Fruit fly (Drosophila melanogaster): ENCODE measurements around the gene Ubc4.

Gene Ubc4

DNA sequence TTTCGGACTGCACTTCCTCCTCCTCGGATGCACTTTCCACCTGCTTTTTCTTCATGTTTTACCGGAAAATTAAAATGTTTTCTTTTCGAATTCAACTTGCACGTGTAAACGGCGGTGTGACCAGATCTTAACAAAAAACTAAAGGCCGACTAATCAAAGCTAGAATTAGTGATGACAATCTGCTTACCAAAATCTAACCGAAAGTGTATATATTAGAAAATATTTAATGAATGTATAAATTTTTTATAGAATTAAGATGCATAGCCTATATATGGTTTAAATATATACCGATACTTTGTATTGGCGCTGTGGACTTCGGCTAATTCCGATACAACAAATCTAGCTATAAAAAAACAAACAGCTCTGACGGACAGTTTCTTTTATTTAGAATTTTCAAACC, 20.8 kb downstream of the Ubc4 start, which contains the start of the genes CG18178 and CG14174 (continued):
- no peak for TF ChIP-seq CG6808 (GFP tag; optimal IDR thresholded peaks at IDR 0.05)
- TF ChIP-seq CG11294 (GFP tag; IDR thresholded peaks at IDR 0.05): peak; percentile 36; the same call in 1 of the 2 replicates
- no peak for TF ChIP-seq achi (GFP tag; optimal IDR thresholded peaks at IDR 0.05)
- no peak for TF ChIP-seq Met (GFP tag; optimal IDR thresholded peaks at IDR 0.05)
- no peak for TF ChIP-seq fkh (GFP tag; optimal IDR thresholded peaks at IDR 0.05)
- no peak for TF ChIP-seq dac (GFP tag; optimal IDR thresholded peaks at IDR 0.05)
- no peak for TF ChIP-seq topi (GFP tag; optimal IDR thresholded peaks at IDR 0.05)
- no peak for TF ChIP-seq spab (GFP tag; optimal IDR thresholded peaks at IDR 0.05)
- TF ChIP-seq Sox14 (GFP tag; optimal IDR thresholded peaks at IDR 0.05): peak; percentile 51
- TF ChIP-seq ss (GFP tag; optimal IDR thresholded peaks at IDR 0.05): no peak
- peak; percentile 78 for TF ChIP-seq CG3032 (tag; optimal IDR thresholded peaks at IDR 0.05)
- TF ChIP-seq acj6 (GFP tag; optimal IDR thresholded peaks at IDR 0.05): peak; percentile 55
- TF ChIP-seq fd59A (GFP tag; optimal IDR thresholded peaks at IDR 0.05): no peak
- TF ChIP-seq CG3919 (GFP tag; optimal IDR thresholded peaks at IDR 0.05): no peak
- no peak for TF ChIP-seq OdsH (GFP tag; optimal IDR thresholded peaks at IDR 0.05)
- TF ChIP-seq Hr38 (GFP tag; optimal IDR thresholded peaks at IDR 0.05): no peak
- peak; percentile 69 for TF ChIP-seq Ets96B (tag; optimal IDR thresholded peaks at IDR 0.05)
- no peak for TF ChIP-seq pdm3 (GFP tag; optimal IDR thresholded peaks at IDR 0.05)
- peak; percentile 37 for TF ChIP-seq Hr39 (GFP tag; optimal IDR thresholded peaks at IDR 0.05)

DNA sequence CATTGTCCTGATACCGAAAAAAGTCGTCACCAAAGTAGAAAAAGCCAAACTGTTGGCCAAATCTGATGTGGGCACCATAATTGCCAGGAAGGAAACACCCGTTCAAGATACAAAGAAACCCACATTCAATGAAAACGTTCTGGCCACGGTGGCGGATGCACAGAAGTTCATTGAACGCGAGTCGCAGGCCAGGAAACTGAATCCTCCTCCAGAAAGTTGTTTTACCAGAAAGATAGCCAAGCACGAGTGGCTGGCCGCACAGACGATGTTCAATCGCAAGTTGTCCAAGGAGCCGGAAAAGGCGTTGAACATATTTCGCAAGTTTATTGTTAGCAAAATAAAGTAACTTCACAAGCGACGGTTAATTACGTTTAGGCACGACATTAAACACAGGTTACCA, 22.0 kb downstream of the Ubc4 start:
- TF ChIP-seq Blimp-1 (GFP tag; optimal IDR thresholded peaks at IDR 0.05): no peak
- no peak for TF ChIP-seq Ets96B (tag; optimal IDR thresholded peaks at IDR 0.05)
- no peak for TF ChIP-seq CG10631 (GFP tag; optimal IDR thresholded peaks at IDR 0.05)
- TF ChIP-seq salr (GFP tag; optimal IDR thresholded peaks at IDR 0.05): no peak
- no peak for TF ChIP-seq CG6163 (GFP tag; IDR thresholded peaks at IDR 0.05)
- TF ChIP-seq CG1621 (tag; optimal IDR thresholded peaks at IDR 0.05): no peak
- TF ChIP-seq dac (GFP tag; optimal IDR thresholded peaks at IDR 0.05): no peak

DNA sequence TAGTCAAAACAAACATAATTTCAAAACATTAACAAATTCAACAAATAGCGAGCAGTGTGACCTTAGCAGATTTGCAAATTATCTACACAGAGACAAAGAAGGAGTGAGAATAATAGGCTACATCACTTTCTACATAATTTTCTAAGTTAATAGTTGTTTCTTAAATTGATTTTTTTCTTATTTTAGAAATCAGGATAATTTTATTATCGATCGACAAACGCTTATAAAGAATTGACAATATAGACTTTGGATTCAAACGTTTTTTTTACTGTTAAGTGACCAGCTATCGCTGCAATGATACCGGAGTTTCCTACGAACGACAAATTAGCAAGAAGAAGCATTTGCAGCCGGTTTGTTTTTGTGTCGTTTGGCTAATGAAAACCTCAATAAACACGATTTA, 25.0 kb downstream of the Ubc4 start, which contains the start of the genes nbs and defl:
TSS of gene nbs (minus strand) at position 87 of the 400 bp plus-strand sequence.
TSS of gene defl (plus strand) at position 316 of the 400 bp plus-strand sequence.
- TF ChIP-seq CG8319 (GFP tag; optimal IDR thresholded peaks at IDR 0.05): no peak
- TF ChIP-seq net (GFP tag; optimal IDR thresholded peaks at IDR 0.05): no peak
- no peak for TF ChIP-seq CG6276 (GFP tag; optimal IDR thresholded peaks at IDR 0.05)
- TF ChIP-seq svp (GFP tag): no peak
- TF ChIP-seq salr (GFP tag; optimal IDR thresholded peaks at IDR 0.05): no peak
- TF ChIP-seq Ets96B (tag; optimal IDR thresholded peaks at IDR 0.05): no peak
- no peak for TF ChIP-seq CG6854 (GFP tag; optimal IDR thresholded peaks at IDR 0.05)
- no peak for TF ChIP-seq CG10669 (GFP tag; optimal IDR thresholded peaks at IDR 0.05)
- TF ChIP-seq ss (GFP tag; optimal IDR thresholded peaks at IDR 0.05): no peak
- TF ChIP-seq Gug (GFP tag; IDR thresholded peaks at IDR 0.05): peak; percentile 55
- TF ChIP-seq CG6808 (GFP tag; optimal IDR thresholded peaks at IDR 0.05): no peak
- peak; percentile 70 for TF ChIP-seq lz (GFP tag; optimal IDR thresholded peaks at IDR 0.05)
- TF ChIP-seq CG16779 (tag; optimal IDR thresholded peaks at IDR 0.05): no peak
- TF ChIP-seq dsx (GFP tag; optimal IDR thresholded peaks at IDR 0.05; ENCODE audit: poor library complexity, severe bottlenecking): no peak
- TF ChIP-seq CG8632 (GFP tag; optimal IDR thresholded peaks at IDR 0.05): no peak
- TF ChIP-seq CG10631 (GFP tag; optimal IDR thresholded peaks at IDR 0.05): no peak
- TF ChIP-seq OdsH (GFP tag; optimal IDR thresholded peaks at IDR 0.05): no peak
- TF ChIP-seq vri (GFP tag; optimal IDR thresholded peaks at IDR 0.05): no peak
- TF ChIP-seq CG11902 (GFP tag; optimal IDR thresholded peaks at IDR 0.05): no peak
- peak; percentile 70 for TF ChIP-seq cyc (GFP tag; optimal IDR thresholded peaks at IDR 0.05)
- TF ChIP-seq CG8119 (GFP tag; IDR thresholded peaks at IDR 0.05): peak; percentile 36; the same call in 1 of the 3 replicates
- TF ChIP-seq fd85E (GFP tag; optimal IDR thresholded peaks at IDR 0.05): no peak
- TF ChIP-seq CG31627 (GFP tag; optimal IDR thresholded peaks at IDR 0.05): peak; percentile 75
- TF ChIP-seq dac (GFP tag; optimal IDR thresholded peaks at IDR 0.05): no peak
- no peak for TF ChIP-seq Hr4 (GFP tag; optimal IDR thresholded peaks at IDR 0.05)
- TF ChIP-seq achi (GFP tag; optimal IDR thresholded peaks at IDR 0.05): no peak
- no peak for TF ChIP-seq Hr38 (GFP tag; optimal IDR thresholded peaks at IDR 0.05)
- TF ChIP-seq CG4318 (GFP tag; optimal IDR thresholded peaks at IDR 0.05): no peak
- TF ChIP-seq Smox (GFP tag; optimal IDR thresholded peaks at IDR 0.05): no peak
- TF ChIP-seq Sox102F (GFP tag; optimal IDR thresholded peaks at IDR 0.05): no peak
- peak; percentile 30; the same call in 1 of the 2 replicates for TF ChIP-seq CG15336 (GFP tag; IDR thresholded peaks at IDR 0.05)
- TF ChIP-seq esn (GFP tag; optimal IDR thresholded peaks at IDR 0.05): peak; percentile 78
- no peak for TF ChIP-seq Ets21C (GFP tag; optimal IDR thresholded peaks at IDR 0.05)
- TF ChIP-seq CG3919 (GFP tag; optimal IDR thresholded peaks at IDR 0.05): no peak

Measured in whole organism, prepupa.